Worm (Caenorhabditis elegans) whole organism, midembryonic: ENCODE data around the gene R11D1.2.

Experiments
- cog-1 ChIP-seq: sonication (generic microtip); optimal IDR thresholded peaks from 2 replicates; lab custom pipeline; 2016; ENCODE audit warnings: missing genetic modification characterization, missing compliant biosample characterization
- med-1 ChIP-seq: sonication (generic microtip); optimal IDR thresholded peaks from 2 replicates; lab custom pipeline; 2017; ENCODE audit warnings: missing genetic modification characterization, mild to moderate bottlenecking, missing compliant biosample characterization, antibody characterized with exemption, missing genetic modification reagents; ENCODE audit not compliant: insufficient read depth

ce11 chrV:12695155-12695554 is 13.2 kb upstream of the R11D1.2 start, which contains the start of gene parn-1:
- no peak for TF ChIP-seq med-1 (GFP tag; lab: Kevin White, UChicago)
- no peak for TF ChIP-seq cog-1 (tag; lab: Kevin White, UChicago)
